Fruit fly (Drosophila melanogaster): ENCODE results near the gene prd1.

Gene prd1

dm6 chr3R:11809620-11810019 is 22.8 kb upstream of the prd1 start:
- TF ChIP-seq EcR (GFP tag; optimal IDR thresholded peaks at IDR 0.05) (no peak), usp (GFP tag; optimal IDR thresholded peaks at IDR 0.05) (no peak), Dll (optimal IDR thresholded peaks at IDR 0.05) (no peak), CG8478 (optimal IDR thresholded peaks at IDR 0.05) (no peak), psq (optimal IDR thresholded peaks at IDR 0.05) (no peak), pan (optimal IDR thresholded peaks at IDR 0.05) (no peak)

- no peak for TF ChIP-seq pan (optimal IDR thresholded peaks at IDR 0.05)
- TF ChIP-seq usp (GFP tag; optimal IDR thresholded peaks at IDR 0.05) = no peak
- TF ChIP-seq CG8478 (optimal IDR thresholded peaks at IDR 0.05) = no peak
- TF ChIP-seq EcR (GFP tag; optimal IDR thresholded peaks at IDR 0.05) = no peak
- TF ChIP-seq psq (optimal IDR thresholded peaks at IDR 0.05) = no peak
- no peak for TF ChIP-seq Dll (optimal IDR thresholded peaks at IDR 0.05)
Measured at dm6 chr3R:11807641-11808040, 20.8 kb upstream of the prd1 start.

- TF ChIP-seq usp (GFP tag; optimal IDR thresholded peaks at IDR 0.05) (no peak), CG8478 (optimal IDR thresholded peaks at IDR 0.05) (no peak), Dll (optimal IDR thresholded peaks at IDR 0.05) (no peak), psq (optimal IDR thresholded peaks at IDR 0.05) (no peak), pan (optimal IDR thresholded peaks at IDR 0.05) (no peak), EcR (GFP tag; optimal IDR thresholded peaks at IDR 0.05) (no peak)
Measured at dm6 chr3R:11806753-11807152, 19.9 kb upstream of the prd1 start.

- TF ChIP-seq EcR (GFP tag; optimal IDR thresholded peaks at IDR 0.05) (no peak), Dll (optimal IDR thresholded peaks at IDR 0.05) (no peak), CG8478 (optimal IDR thresholded peaks at IDR 0.05) (no peak), usp (GFP tag; optimal IDR thresholded peaks at IDR 0.05) (no peak), pan (optimal IDR thresholded peaks at IDR 0.05) (no peak), psq (optimal IDR thresholded peaks at IDR 0.05) (no peak)
Measured at dm6 chr3R:11805584-11805983, 18.8 kb upstream of the prd1 start.

dm6 chr3R:11796780-11797179 is 10.0 kb upstream of the prd1 start, which contains the start of gene Sbf:
Gene Sbf (minus strand): TSS chr3R:11796948.
- TF ChIP-seq pan (optimal IDR thresholded peaks at IDR 0.05) (no peak), psq (optimal IDR thresholded peaks at IDR 0.05) (no peak), EcR (GFP tag; optimal IDR thresholded peaks at IDR 0.05) (no peak), CG8478 (optimal IDR thresholded peaks at IDR 0.05) (no peak), usp (GFP tag; optimal IDR thresholded peaks at IDR 0.05) (no peak), Dll (optimal IDR thresholded peaks at IDR 0.05) (no peak)

- no peak for TF ChIP-seq CG8478 (optimal IDR thresholded peaks at IDR 0.05)
- TF ChIP-seq psq (optimal IDR thresholded peaks at IDR 0.05) = no peak
- no peak for TF ChIP-seq usp (GFP tag; optimal IDR thresholded peaks at IDR 0.05)
- no peak for TF ChIP-seq pan (optimal IDR thresholded peaks at IDR 0.05)
- TF ChIP-seq EcR (GFP tag; optimal IDR thresholded peaks at IDR 0.05) = no peak
- no peak for TF ChIP-seq Dll (optimal IDR thresholded peaks at IDR 0.05)
Measured at dm6 chr3R:11780181-11780688, 6.6 kb downstream of the prd1 start.

- TF ChIP-seq Dll (optimal IDR thresholded peaks at IDR 0.05) (no peak), psq (optimal IDR thresholded peaks at IDR 0.05) (no peak), usp (GFP tag; optimal IDR thresholded peaks at IDR 0.05) (no peak), pan (optimal IDR thresholded peaks at IDR 0.05) (no peak), CG8478 (optimal IDR thresholded peaks at IDR 0.05) (no peak), EcR (GFP tag; optimal IDR thresholded peaks at IDR 0.05) (peak; percentile 44 to 96)
Measured at dm6 chr3R:11779357-11780018, 7.3 kb downstream of the prd1 start.

- no peak for TF ChIP-seq CG8478 (optimal IDR thresholded peaks at IDR 0.05)
- no peak for TF ChIP-seq psq (optimal IDR thresholded peaks at IDR 0.05)
- TF ChIP-seq pan (optimal IDR thresholded peaks at IDR 0.05) = no peak
- no peak for TF ChIP-seq Dll (optimal IDR thresholded peaks at IDR 0.05)
- no peak for TF ChIP-seq EcR (GFP tag; optimal IDR thresholded peaks at IDR 0.05)
- TF ChIP-seq usp (GFP tag; optimal IDR thresholded peaks at IDR 0.05) = no peak
Measured at dm6 chr3R:11778879-11779278, 7.9 kb downstream of the prd1 start.

- no peak for TF ChIP-seq psq (optimal IDR thresholded peaks at IDR 0.05)
- no peak for TF ChIP-seq EcR (GFP tag; optimal IDR thresholded peaks at IDR 0.05)
- TF ChIP-seq CG8478 (optimal IDR thresholded peaks at IDR 0.05) = no peak
- peak; percentile 35 for TF ChIP-seq Dll (optimal IDR thresholded peaks at IDR 0.05)
- TF ChIP-seq pan (optimal IDR thresholded peaks at IDR 0.05) = peak; percentile 97
- no peak for TF ChIP-seq usp (GFP tag; optimal IDR thresholded peaks at IDR 0.05)
Measured at dm6 chr3R:11778012-11778865, 8.6 kb downstream of the prd1 start.

- no peak for TF ChIP-seq CG8478 (optimal IDR thresholded peaks at IDR 0.05)
- no peak for TF ChIP-seq EcR (GFP tag; optimal IDR thresholded peaks at IDR 0.05)
- no peak for TF ChIP-seq psq (optimal IDR thresholded peaks at IDR 0.05)
- TF ChIP-seq usp (GFP tag; optimal IDR thresholded peaks at IDR 0.05) = no peak
- TF ChIP-seq pan (optimal IDR thresholded peaks at IDR 0.05) = no peak
- no peak for TF ChIP-seq Dll (optimal IDR thresholded peaks at IDR 0.05)
Measured at dm6 chr3R:11777058-11777457, 9.8 kb downstream of the prd1 start.

- TF ChIP-seq EcR (GFP tag; optimal IDR thresholded peaks at IDR 0.05) (no peak), usp (GFP tag; optimal IDR thresholded peaks at IDR 0.05) (no peak)
Measured at dm6 chr3R:11776068-11776767, 10.6 kb downstream of the prd1 start.

Measured in whole organism.